Fruit fly (Drosophila melanogaster) whole organism, prepupa: ENCODE results near the gene Femcoat.

Experiments
- Blimp-1 ChIP-seq: fragments of 200-800 bp; sonication (Bioruptor generic); optimal IDR thresholded peaks from 3 replicates; lab custom pipeline; 2017; ENCODE audit warnings: missing biosample characterization, missing genetic modification characterization, mild to moderate bottlenecking, moderate library complexity, missing genetic modification reagents
- CG10631 ChIP-seq: fragments of 200-800 bp; sonication (Bioruptor generic); optimal IDR thresholded peaks from 2 replicates; lab custom pipeline; 2016; ENCODE audit warnings: missing biosample characterization, missing genetic modification characterization
- CG11294 ChIP-seq: fragments of 200-800 bp; sonication (Bioruptor generic); IDR thresholded peaks from 2 replicates; pipeline ENCODE4 v1.3.6; 2022; ENCODE audit warnings: missing biosample characterization, missing genetic modification characterization
- CG11762 ChIP-seq: fragments of 200-800 bp; sonication (Bioruptor generic); optimal IDR thresholded peaks from 3 replicates; lab custom pipeline; 2016; ENCODE audit warnings: missing biosample characterization, missing genetic modification characterization; ENCODE audit not compliant: insufficient read depth
- CG11902 ChIP-seq: fragments of 200-800 bp; sonication (Bioruptor generic); optimal IDR thresholded peaks from 3 replicates; lab custom pipeline; 2016; ENCODE audit warnings: missing biosample characterization, missing genetic modification characterization
- CG15336 ChIP-seq: fragments of 200-800 bp; sonication (Bioruptor generic); IDR thresholded peaks from 2 replicates; pipeline ENCODE4 v1.3.6; 2022; ENCODE audit warnings: missing biosample characterization, missing genetic modification characterization
- CG1621 ChIP-seq: fragments of 200-800 bp; sonication (Bioruptor generic); optimal IDR thresholded peaks from 3 replicates; lab custom pipeline; 2018; ENCODE audit warnings: missing biosample characterization, mild to moderate bottlenecking, missing genetic modification characterization
- CG16779 ChIP-seq: fragments of 200-800 bp; sonication (Bioruptor generic); optimal IDR thresholded peaks from 3 replicates; lab custom pipeline; 2017; ENCODE audit warnings: missing biosample characterization, mild to moderate bottlenecking, missing genetic modification characterization
- CG3032 ChIP-seq: fragments of 200-800 bp; optimal IDR thresholded peaks from 2 replicates; lab custom pipeline; 2019; ENCODE audit warnings: missing biosample characterization, mild to moderate bottlenecking, missing genetic modification characterization, moderate library complexity
- CG31627 ChIP-seq: fragments of 200-800 bp; sonication (Bioruptor generic); optimal IDR thresholded peaks from 3 replicates; lab custom pipeline; 2016; ENCODE audit warnings: missing biosample characterization, missing genetic modification characterization
- CG32006 ChIP-seq: fragments of 200-800 bp; sonication (Bioruptor generic); optimal IDR thresholded peaks from 3 replicates; lab custom pipeline; 2017; ENCODE audit warnings: missing biosample characterization, mild to moderate bottlenecking, missing genetic modification characterization
- CG34406 ChIP-seq: fragments of 200-800 bp; sonication (Bioruptor generic); optimal IDR thresholded peaks from 3 replicates; lab custom pipeline; 2016; ENCODE audit warnings: missing biosample characterization, missing genetic modification characterization
- CG3919 ChIP-seq: fragments of 200-800 bp; sonication (Bioruptor generic); optimal IDR thresholded peaks from 3 replicates; lab custom pipeline; 2016; ENCODE audit warnings: missing biosample characterization, missing genetic modification characterization
- CG4318 ChIP-seq: fragments of 200-800 bp; sonication (Bioruptor generic); optimal IDR thresholded peaks from 3 replicates; lab custom pipeline; 2017; ENCODE audit warnings: missing biosample characterization, mild to moderate bottlenecking, missing genetic modification characterization
- CG6163 ChIP-seq: fragments of 200-800 bp; sonication (Bioruptor generic); IDR thresholded peaks from 3 replicates; pipeline ENCODE4 v1.3.6; 2022; ENCODE audit warnings: missing biosample characterization, missing genetic modification characterization
- CG6276 ChIP-seq: fragments of 200-800 bp; sonication (Bioruptor generic); optimal IDR thresholded peaks from 2 replicates; lab custom pipeline; 2017; ENCODE audit warnings: missing biosample characterization, mild to moderate bottlenecking, missing genetic modification characterization
- CG6792 ChIP-seq: fragments of 200-800 bp; sonication (Bioruptor generic); optimal IDR thresholded peaks from 3 replicates; lab custom pipeline; 2016; ENCODE audit warnings: missing biosample characterization, missing genetic modification characterization
- CG6808 ChIP-seq: fragments of 200-800 bp; sonication (Bioruptor generic); optimal IDR thresholded peaks from 3 replicates; lab custom pipeline; 2017; ENCODE audit warnings: missing biosample characterization, missing genetic modification characterization, mild to moderate bottlenecking, moderate library complexity, missing genetic modification reagents
- CG6854 ChIP-seq: fragments of 200-800 bp; sonication (Bioruptor generic); optimal IDR thresholded peaks from 2 replicates; lab custom pipeline; 2017; ENCODE audit warnings: missing biosample characterization, mild to moderate bottlenecking, missing genetic modification characterization
- CG8632 ChIP-seq: fragments of 200-800 bp; sonication (Bioruptor generic); optimal IDR thresholded peaks from 3 replicates; lab custom pipeline; 2016; ENCODE audit warnings: missing biosample characterization, missing genetic modification characterization
- CG9139 ChIP-seq: fragments of 200-800 bp; sonication (Bioruptor generic); optimal IDR thresholded peaks from 3 replicates; lab custom pipeline; 2017; ENCODE audit warnings: missing biosample characterization, mild to moderate bottlenecking, missing genetic modification characterization
- Eip75B ChIP-seq: fragments of 200-800 bp; sonication (Bioruptor generic); optimal IDR thresholded peaks from 3 replicates; lab custom pipeline; 2016; ENCODE audit warnings: missing biosample characterization, missing genetic modification characterization
- Eip78C ChIP-seq: fragments of 200-800 bp; sonication (Bioruptor generic); peaks from one replicate; lab custom pipeline; 2016; ENCODE audit warnings: missing biosample characterization, missing genetic modification characterization
- Ets21C ChIP-seq: fragments of 200-800 bp; sonication (Bioruptor generic); optimal IDR thresholded peaks from 3 replicates; lab custom pipeline; 2016; ENCODE audit warnings: missing biosample characterization, missing genetic modification characterization
- Ets96B ChIP-seq: fragments of 200-800 bp; optimal IDR thresholded peaks from 2 replicates; lab custom pipeline; 2019; ENCODE audit warnings: missing biosample characterization, mild to moderate bottlenecking, missing genetic modification characterization, moderate library complexity
- Gug ChIP-seq: fragments of 200-800 bp; sonication (Bioruptor generic); IDR thresholded peaks from 2 replicates; pipeline ENCODE4 v1.3.6; 2022; ENCODE audit warnings: missing biosample characterization, missing genetic modification characterization
- Hr38 ChIP-seq: sonication (Bioruptor generic); optimal IDR thresholded peaks from 2 replicates; lab custom pipeline; 2016; ENCODE audit warnings: missing biosample characterization, missing genetic modification characterization
- Hr39 ChIP-seq: fragments of 200-800 bp; sonication (Bioruptor generic); optimal IDR thresholded peaks from 2 replicates; lab custom pipeline; 2016; ENCODE audit warnings: missing biosample characterization, missing genetic modification characterization
- Hr4 ChIP-seq: fragments of 200-800 bp; sonication (Bioruptor generic); optimal IDR thresholded peaks from 3 replicates; lab custom pipeline; 2016; ENCODE audit warnings: missing biosample characterization, missing genetic modification characterization
- Lpt ChIP-seq: fragments of 200-800 bp; sonication (Bioruptor generic); optimal IDR thresholded peaks from 3 replicates; lab custom pipeline; 2016; ENCODE audit warnings: missing biosample characterization, missing genetic modification characterization
- Met ChIP-seq: fragments of 200-800 bp; sonication (Bioruptor generic); optimal IDR thresholded peaks from 3 replicates; lab custom pipeline; 2016; ENCODE audit warnings: missing biosample characterization, missing genetic modification characterization
- OdsH ChIP-seq: fragments of 200-800 bp; sonication (Bioruptor generic); optimal IDR thresholded peaks from 3 replicates; lab custom pipeline; 2016; ENCODE audit warnings: missing biosample characterization, missing genetic modification characterization
- Smox ChIP-seq: fragments of 200-800 bp; sonication (Bioruptor generic); optimal IDR thresholded peaks from 3 replicates; lab custom pipeline; 2016; ENCODE audit warnings: missing biosample characterization, missing genetic modification characterization
- Sox102F ChIP-seq: fragments of 200-800 bp; sonication (Bioruptor generic); optimal IDR thresholded peaks from 2 replicates; lab custom pipeline; 2016; ENCODE audit warnings: missing biosample characterization, mild to moderate bottlenecking, missing genetic modification characterization
- Sox15 ChIP-seq: fragments of 200-800 bp; sonication (Bioruptor generic); optimal IDR thresholded peaks from 3 replicates; lab custom pipeline; 2016; ENCODE audit warnings: missing biosample characterization, missing genetic modification characterization
- achi ChIP-seq: fragments of 200-800 bp; sonication (Bioruptor generic); optimal IDR thresholded peaks from 3 replicates; lab custom pipeline; 2016; ENCODE audit warnings: missing biosample characterization, missing genetic modification characterization
- acj6 ChIP-seq: fragments of 200-800 bp; sonication (Bioruptor generic); optimal IDR thresholded peaks from 3 replicates; lab custom pipeline; 2016; ENCODE audit warnings: missing biosample characterization, missing genetic modification characterization
- dsx ChIP-seq: fragments of 200-800 bp; optimal IDR thresholded peaks from 3 replicates; lab custom pipeline; 2019; ENCODE audit warnings: missing biosample characterization, mild to moderate bottlenecking, missing genetic modification characterization, moderate library complexity; ENCODE audit not compliant: poor library complexity, severe bottlenecking
- esn ChIP-seq: fragments of 200-800 bp; sonication (Bioruptor generic); optimal IDR thresholded peaks from 2 replicates; lab custom pipeline; 2016; ENCODE audit warnings: missing biosample characterization, mild to moderate bottlenecking, missing genetic modification characterization, moderate library complexity
- fd59A ChIP-seq: fragments of 200-800 bp; sonication (Bioruptor generic); optimal IDR thresholded peaks from 2 replicates; lab custom pipeline; 2017; ENCODE audit warnings: missing biosample characterization, mild to moderate bottlenecking, missing genetic modification characterization, missing genetic modification reagents
- fd85E ChIP-seq: fragments of 200-800 bp; sonication (Bioruptor generic); optimal IDR thresholded peaks from 3 replicates; lab custom pipeline; 2016; ENCODE audit warnings: missing biosample characterization, missing genetic modification characterization
- fkh ChIP-seq: fragments of 200-800 bp; sonication (Bioruptor generic); optimal IDR thresholded peaks from 3 replicates; lab custom pipeline; 2017; ENCODE audit warnings: missing biosample characterization, mild to moderate bottlenecking, missing genetic modification characterization, moderate library complexity
- lz ChIP-seq: fragments of 200-800 bp; sonication (Bioruptor generic); optimal IDR thresholded peaks from 3 replicates; lab custom pipeline; 2016; ENCODE audit warnings: missing biosample characterization, missing genetic modification characterization
- net ChIP-seq: fragments of 200-800 bp; sonication (Bioruptor generic); optimal IDR thresholded peaks from 3 replicates; lab custom pipeline; 2016; ENCODE audit warnings: missing biosample characterization, missing genetic modification characterization
- pdm3 ChIP-seq: fragments of 200-800 bp; sonication (Bioruptor generic); optimal IDR thresholded peaks from 3 replicates; lab custom pipeline; 2016; ENCODE audit warnings: missing biosample characterization, missing genetic modification characterization
- salr ChIP-seq, 2 experiments: fragments of 200-800 bp; sonication (Bioruptor generic); optimal IDR thresholded peaks; 3 replicates each; lab custom pipeline; 2016 to 2018; ENCODE audit warnings: missing biosample characterization in 2 of 2, missing genetic modification characterization in 2 of 2, mild to moderate bottlenecking in 1 of 2
- spab ChIP-seq: fragments of 200-800 bp; sonication (Bioruptor generic); optimal IDR thresholded peaks from 2 replicates; lab custom pipeline; 2017; ENCODE audit warnings: missing biosample characterization, mild to moderate bottlenecking, missing genetic modification characterization, missing genetic modification reagents
- ss ChIP-seq, 2 experiments: fragments of 200-800 bp; sonication (Bioruptor generic); optimal IDR thresholded peaks; 2 replicates in 1 of 2; 3 replicates in 1 of 2; lab custom pipeline; 2017 to 2018; ENCODE audit warnings: mild to moderate bottlenecking in 2 of 2, missing biosample characterization in 2 of 2, missing genetic modification characterization in 2 of 2, moderate library complexity in 1 of 2
- svp ChIP-seq: fragments of 200-800 bp; sonication (Bioruptor generic); peaks from one replicate; lab custom pipeline; 2016; ENCODE audit warnings: missing biosample characterization, missing genetic modification characterization
- topi ChIP-seq: fragments of 200-800 bp; sonication (Bioruptor generic); optimal IDR thresholded peaks from 3 replicates; lab custom pipeline; 2016; ENCODE audit warnings: missing biosample characterization, missing genetic modification characterization
- vri ChIP-seq: fragments of 200-800 bp; sonication (Bioruptor generic); optimal IDR thresholded peaks from 3 replicates; lab custom pipeline; 2016; ENCODE audit warnings: missing biosample characterization, mild to moderate bottlenecking, missing genetic modification characterization

Femcoat gene

DNA sequence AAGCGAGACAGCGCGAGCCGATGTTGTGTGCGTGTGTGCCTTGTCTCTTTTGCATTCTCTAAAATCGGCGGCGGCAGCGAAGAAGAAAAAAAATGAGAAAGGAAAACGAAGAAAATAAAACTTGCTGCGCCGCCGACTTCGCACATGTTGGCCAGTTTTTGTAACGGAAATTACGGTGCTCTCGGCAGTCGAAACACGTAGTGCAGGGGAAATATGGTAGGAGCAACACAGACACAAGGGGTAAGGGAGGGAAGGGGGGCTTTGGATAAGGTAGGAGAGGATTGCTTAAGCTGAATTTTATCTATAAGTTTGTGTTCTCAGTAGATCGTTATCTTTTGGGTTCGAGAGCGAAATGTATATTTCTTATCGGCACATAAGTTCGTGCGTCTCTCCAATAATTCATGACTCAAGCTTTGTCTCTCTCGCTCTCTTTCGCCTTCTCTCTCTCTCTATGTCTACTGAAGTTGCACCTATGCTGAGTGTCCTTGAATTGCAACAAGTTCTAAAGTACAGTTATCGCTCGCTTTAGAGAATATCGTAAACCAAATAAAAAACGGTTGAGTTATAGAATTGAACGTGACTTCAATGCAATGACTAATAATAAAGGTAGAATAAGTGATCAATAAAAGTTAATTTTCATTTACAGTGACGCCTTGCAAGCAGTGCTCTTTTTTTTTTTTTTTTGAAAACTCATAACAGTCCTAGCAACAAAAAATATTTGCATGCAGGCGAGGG, 38.7 kb downstream of the Femcoat start:
- TF ChIP-seq CG6163 (GFP tag; lab: Robert Waterston, UW) (peak; percentile 54; the same call in 2 of the 3 replicates), pdm3 (peak; percentile 11), CG16779 (tag; lab: Kevin White, UChicago) (no peak), spab (no peak), CG4318 (GFP tag; lab: Kevin White, UChicago) (no peak), fd59A (GFP tag; lab: Kevin White, UChicago) (peak; percentile 22), net (GFP tag; lab: Kevin White, UChicago) (no peak), fd85E (no peak), Ets96B (tag; lab: Kevin White, UChicago) (peak; percentile 11), CG9139 (GFP tag; lab: Kevin White, UChicago) (no peak), CG34406 (GFP tag; lab: Kevin White, UChicago) (no peak), ss (GFP tag; optimal IDR thresholded peaks at IDR 0.05; lab: Kevin White, UChicago) (peak; percentile 29 to 64), Sox102F (GFP tag; lab: Kevin White, UChicago) (no peak), CG15336 (GFP tag; lab: Robert Waterston, UW) (no peak), CG1621 (tag; lab: Kevin White, UChicago) (no peak), esn (GFP tag; lab: Kevin White, UChicago) (no peak), CG6854 (GFP tag; lab: Kevin White, UChicago) (no peak), Gug (GFP tag; lab: Robert Waterston, UW) (0 out of 2 replicates have a peak, but pooled peaks have one; percentile 23), CG11294 (GFP tag; lab: Robert Waterston, UW) (no peak), Hr39 (GFP tag; lab: Kevin White, UChicago) (no peak), dsx (GFP tag; lab: Kevin White, UChicago) (no peak), Hr4 (GFP tag; lab: Kevin White, UChicago) (no peak), Blimp-1 (GFP tag; lab: Kevin White, UChicago) (no peak), Lpt (peak; percentile 5), lz (GFP tag; lab: Kevin White, UChicago) (no peak), CG3032 (tag; lab: Kevin White, UChicago) (peak; percentile 28), CG11902 (GFP tag; lab: Kevin White, UChicago) (no peak), CG6808 (GFP tag; lab: Kevin White, UChicago) (peak; percentile 8), achi (GFP tag; lab: Kevin White, UChicago) (peak; percentile 14), Smox (no peak), Eip75B (GFP tag; lab: Kevin White, UChicago) (no peak), OdsH (GFP tag; lab: Kevin White, UChicago) (peak; percentile 26), CG8632 (GFP tag; lab: Kevin White, UChicago) (no peak), Eip78C (GFP tag; lab: Kevin White, UChicago) (peak; percentile 54), CG11762 (GFP tag; lab: Kevin White, UChicago) (no peak), CG32006 (GFP tag; lab: Kevin White, UChicago) (peak; percentile 40), CG10631 (GFP tag; lab: Kevin White, UChicago) (peak; percentile 18), acj6 (GFP tag; lab: Kevin White, UChicago) (peak; percentile 6), svp (no peak), CG31627 (no peak), CG3919 (GFP tag; lab: Kevin White, UChicago) (peak; percentile 7), Ets21C (GFP tag; lab: Kevin White, UChicago) (no peak), fkh (no peak), vri (GFP tag; lab: Kevin White, UChicago) (no peak), Sox15 (GFP tag; lab: Kevin White, UChicago) (no peak), salr (GFP tag; optimal IDR thresholded peaks at IDR 0.05; lab: Kevin White, UChicago) (no peak), topi (GFP tag; lab: Kevin White, UChicago) (no peak), CG6792 (GFP tag; lab: Kevin White, UChicago) (no peak), Met (GFP tag; lab: Kevin White, UChicago) (no peak), CG6276 (GFP tag; lab: Kevin White, UChicago) (peak; percentile 45), Hr38 (GFP tag; lab: Kevin White, UChicago) (no peak)
